Worm (Caenorhabditis elegans): ENCODE results near the gene H14E04.3.
A peak's percentile ranks its signal among the peaks of the same experiment; 100 is the strongest.
"Not testable (repeated sequence)": the region's sequence is repeated elsewhere in the genome, so short reads cannot be mapped to it uniquely, and the experiment has no call there.

Gene H14E04.3

ce11 chrIII:2386483-2386882 is at the start of gene H14E04.3:
Gene H14E04.3 (minus strand): TSS chrIII:2386583.
- no peak for TF ChIP-seq klf-2 (GFP tag; conservative IDR thresholded peaks at IDR 0.05)
- TF ChIP-seq flt-1 (GFP tag; IDR thresholded peaks at IDR 0.05): no peak
- TF ChIP-seq ztf-29 (GFP tag; IDR thresholded peaks at IDR 0.05): no peak
- no peak for TF ChIP-seq tab-1 (GFP tag; IDR thresholded peaks at IDR 0.05)

- TF ChIP-seq tab-1, ztf-29, flt-1 (GFP tag; IDR thresholded peaks at IDR 0.05): not testable (repeated sequence)
Measured at ce11 chrIII:2435805-2436204, 49.4 kb upstream of the H14E04.3 start, which contains the start of gene E02H9.6. Gene E02H9.6 (plus strand): TSS chrIII:2436105.

ce11 chrIII:2435373-2435772 is 49.0 kb upstream of the H14E04.3 start, which contains the start of gene W04B5.6:
Gene W04B5.6 (minus strand): TSS chrIII:2435473.
- TF ChIP-seq ztf-29 (GFP tag; IDR thresholded peaks at IDR 0.05); cog-1 (tag; optimal IDR thresholded peaks at IDR 0.05); klf-2 (GFP tag; conservative IDR thresholded peaks at IDR 0.05): not testable (repeated sequence)

- no peak for TF ChIP-seq klf-2 (GFP tag; conservative IDR thresholded peaks at IDR 0.05)
- TF ChIP-seq tab-1 (GFP tag; IDR thresholded peaks at IDR 0.05): no peak
- TF ChIP-seq ztf-23 (GFP tag; IDR thresholded peaks at IDR 0.05): no peak
- no peak for TF ChIP-seq med-1 (GFP tag; optimal IDR thresholded peaks at IDR 0.05; ENCODE audit: insufficient read depth)
- TF ChIP-seq ztf-29 (GFP tag; IDR thresholded peaks at IDR 0.05): no peak
- TF ChIP-seq cog-1 (tag; optimal IDR thresholded peaks at IDR 0.05): no peak
Measured at ce11 chrIII:2432925-2433324, 46.5 kb upstream of the H14E04.3 start.

ce11 chrIII:2426122-2426521 is 39.7 kb upstream of the H14E04.3 start, which contains the start of gene W04B5.8:
Gene W04B5.8 (plus strand): TSS chrIII:2426316.
- TF ChIP-seq klf-2 (GFP tag; conservative IDR thresholded peaks at IDR 0.05): no peak
- no peak for TF ChIP-seq ztf-29 (GFP tag; IDR thresholded peaks at IDR 0.05)
- TF ChIP-seq ref-1 (GFP tag; conservative IDR thresholded peaks at IDR 0.05): no peak
- TF ChIP-seq flt-1 (GFP tag; IDR thresholded peaks at IDR 0.05): no peak
- TF ChIP-seq T22C8.4 (GFP tag; IDR thresholded peaks at IDR 0.05): no peak
- no peak for TF ChIP-seq tab-1 (GFP tag; IDR thresholded peaks at IDR 0.05)
- TF ChIP-seq ztf-23 (GFP tag; IDR thresholded peaks at IDR 0.05): no peak
- no peak for TF ChIP-seq cog-1 (tag; optimal IDR thresholded peaks at IDR 0.05)

- no peak for TF ChIP-seq med-1 (GFP tag; optimal IDR thresholded peaks at IDR 0.05; ENCODE audit: insufficient read depth)
- 0 out of 2 replicates have a peak, but pooled peaks have one; percentile 43 for TF ChIP-seq tab-1 (GFP tag; IDR thresholded peaks at IDR 0.05)
- no peak for TF ChIP-seq T22C8.4 (GFP tag; IDR thresholded peaks at IDR 0.05)
- TF ChIP-seq ztf-29 (GFP tag; IDR thresholded peaks at IDR 0.05): no peak
- TF ChIP-seq flt-1 (GFP tag; IDR thresholded peaks at IDR 0.05): no peak
Measured at ce11 chrIII:2424783-2425329, 38.5 kb upstream of the H14E04.3 start.

ce11 chrIII:2423638-2424037 is 37.3 kb upstream of the H14E04.3 start:
- TF ChIP-seq T22C8.4 (GFP tag; IDR thresholded peaks at IDR 0.05) (peak; percentile 74), ztf-29 (GFP tag; IDR thresholded peaks at IDR 0.05) (no peak)

- TF ChIP-seq flt-1 (GFP tag; IDR thresholded peaks at IDR 0.05): no peak
- TF ChIP-seq ztf-23 (GFP tag; IDR thresholded peaks at IDR 0.05): 0 out of 2 replicates have a peak, but pooled peaks have one; percentile 20
Measured at ce11 chrIII:2421226-2421625, 34.8 kb upstream of the H14E04.3 start.

- TF ChIP-seq ref-1 (GFP tag; conservative IDR thresholded peaks at IDR 0.05) (no peak), T22C8.4 (GFP tag; IDR thresholded peaks at IDR 0.05) (peak; percentile 83), ztf-23 (GFP tag; IDR thresholded peaks at IDR 0.05) (no peak), flt-1 (GFP tag; IDR thresholded peaks at IDR 0.05) (no peak), cog-1 (tag; optimal IDR thresholded peaks at IDR 0.05) (no peak)
Measured at ce11 chrIII:2419504-2419903, 33.1 kb upstream of the H14E04.3 start.

ce11 chrIII:2418981-2419380 is 32.6 kb upstream of the H14E04.3 start:
- TF ChIP-seq ztf-29 (GFP tag; IDR thresholded peaks at IDR 0.05): no peak
- TF ChIP-seq tab-1 (GFP tag; IDR thresholded peaks at IDR 0.05): no peak

ce11 chrIII:2418159-2418658 is 31.8 kb upstream of the H14E04.3 start, which contains the start of the genes W04B5.5 and W04B5.3:
Gene W04B5.5 (minus strand): TSS chrIII:2418209.
Gene W04B5.3 (plus strand): TSS chrIII:2418514.
- TF ChIP-seq flt-1 (GFP tag; IDR thresholded peaks at IDR 0.05) (no peak), T22C8.4 (GFP tag; IDR thresholded peaks at IDR 0.05) (no peak), cog-1 (tag; optimal IDR thresholded peaks at IDR 0.05) (no peak), ztf-29 (GFP tag; IDR thresholded peaks at IDR 0.05) (no peak), ref-1 (GFP tag; conservative IDR thresholded peaks at IDR 0.05) (no peak), med-1 (GFP tag; optimal IDR thresholded peaks at IDR 0.05; ENCODE audit: insufficient read depth) (no peak), klf-2 (GFP tag; conservative IDR thresholded peaks at IDR 0.05) (no peak), tab-1 (GFP tag; IDR thresholded peaks at IDR 0.05) (no peak), ztf-23 (GFP tag; IDR thresholded peaks at IDR 0.05) (no peak)
